Fruit fly (Drosophila melanogaster) whole organism, pupa: Measurements from ENCODE around the gene CG43703.

Experiments
- CG10348 ChIP-seq: fragments of 200-800 bp; sonication (Bioruptor generic); IDR thresholded peaks from 2 replicates; pipeline ENCODE4 v1.3.6; 2022; ENCODE audit warnings: missing biosample characterization, missing genetic modification characterization
- CG17806 ChIP-seq: fragments of 200-800 bp; sonication (Bioruptor generic); optimal IDR thresholded peaks from 2 replicates; lab custom pipeline; 2018; ENCODE audit warnings: missing biosample characterization, mild to moderate bottlenecking, missing genetic modification characterization, moderate library complexity
- CG34367 ChIP-seq: fragments of 200-800 bp; sonication (Bioruptor generic); optimal IDR thresholded peaks from 2 replicates; lab custom pipeline; 2018; ENCODE audit warnings: missing biosample characterization, mild to moderate bottlenecking, missing genetic modification characterization
- CG8301 ChIP-seq: fragments of 200-800 bp; sonication (Bioruptor generic); optimal IDR thresholded peaks from 2 replicates; lab custom pipeline; 2018; ENCODE audit warnings: missing biosample characterization, mild to moderate bottlenecking, missing genetic modification characterization
- EcR ChIP-seq: fragments of 200-800 bp; sonication (Bioruptor generic); optimal IDR thresholded peaks from 3 replicates; lab custom pipeline; 2019; ENCODE audit warnings: missing biosample characterization, missing genetic modification characterization, mild to moderate bottlenecking, moderate library complexity, missing genetic modification reagents
- Pif1A ChIP-seq: fragments of 200-800 bp; sonication (Bioruptor generic); optimal IDR thresholded peaks from 3 replicates; lab custom pipeline; 2016; ENCODE audit warnings: missing biosample characterization, missing genetic modification characterization
- Pif1B ChIP-seq: fragments of 200-800 bp; sonication (Bioruptor generic); optimal IDR thresholded peaks from 3 replicates; lab custom pipeline; 2016; ENCODE audit warnings: missing biosample characterization, missing genetic modification characterization
- rn ChIP-seq: fragments of 200-800 bp; sonication (Bioruptor generic); IDR thresholded peaks from 2 replicates; pipeline ENCODE4 v1.3.6; 2022; ENCODE audit warnings: missing biosample characterization, missing genetic modification characterization

dm6 chr2L:3804641-3805273 is 39.5 kb downstream of the CG43703 start:
- TF ChIP-seq Pif1B (GFP tag; lab: Kevin White, UChicago): peak; percentile 99
- TF ChIP-seq CG8301 (tag; lab: Kevin White, UChicago): peak; percentile 100
- TF ChIP-seq EcR: peak; percentile 81
- TF ChIP-seq rn (GFP tag; lab: Robert Waterston, UW): peak; percentile 98
- peak; percentile 100 for TF ChIP-seq Pif1A (GFP tag; lab: Kevin White, UChicago)
- peak; percentile 100 for TF ChIP-seq CG34367
- TF ChIP-seq CG10348 (GFP tag; lab: Robert Waterston, UW): peak; percentile 97
- peak; percentile 100 for TF ChIP-seq CG17806 (tag; lab: Kevin White, UChicago)
